Worm (Caenorhabditis elegans) whole organism, mixed stage, embryonic: Measurements from ENCODE around the gene C08F11.3.

Experiments
- lsy-2 ChIP-seq: fragments of 150-350 bp; optimal IDR thresholded peaks from 2 replicates; lab custom pipeline; 2014; ENCODE audit warnings: missing biosample characterization, missing genetic modification characterization
- snpc-4 ChIP-seq: fragments of 150-350 bp; optimal IDR thresholded peaks from 2 replicates; lab custom pipeline; 2014; ENCODE audit warnings: missing biosample characterization, missing genetic modification characterization

DNA sequence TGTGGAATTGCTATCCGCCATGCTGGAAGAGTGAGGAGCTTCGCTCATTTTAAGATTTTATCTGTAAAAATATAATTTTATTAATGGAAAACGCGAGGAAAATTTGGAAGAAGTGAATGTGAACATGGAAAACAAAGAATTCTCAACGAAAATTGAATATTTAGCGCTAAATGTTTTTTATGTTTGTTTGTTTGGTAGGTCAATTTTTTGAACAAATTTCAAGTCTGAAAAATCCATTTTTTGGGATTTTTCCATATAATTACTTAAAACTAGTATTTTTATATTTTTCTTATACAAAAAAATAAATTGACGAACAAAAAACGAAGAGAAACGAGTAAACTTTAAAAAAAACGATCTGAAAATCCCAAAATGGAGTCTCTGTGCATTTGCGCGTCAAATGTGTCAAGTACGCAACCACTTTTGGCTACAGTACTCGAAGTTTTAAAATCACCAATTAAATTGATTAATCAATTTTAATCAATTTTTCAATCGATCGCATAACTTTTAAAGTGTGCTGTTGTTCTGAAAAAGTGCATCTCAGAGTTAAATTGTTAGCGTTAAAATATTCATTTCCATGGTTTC lies 47.6 kb downstream of the C08F11.3 start, which contains the start of gene fbxa-215:
- TF ChIP-seq snpc-4 (tag; lab: Kevin White, UChicago) (no peak), lsy-2 (tag; lab: Kevin White, UChicago) (no peak)
